Fruit fly (Drosophila melanogaster): ENCODE measurements around the gene Cox11.

The Cox11 gene

DNA sequence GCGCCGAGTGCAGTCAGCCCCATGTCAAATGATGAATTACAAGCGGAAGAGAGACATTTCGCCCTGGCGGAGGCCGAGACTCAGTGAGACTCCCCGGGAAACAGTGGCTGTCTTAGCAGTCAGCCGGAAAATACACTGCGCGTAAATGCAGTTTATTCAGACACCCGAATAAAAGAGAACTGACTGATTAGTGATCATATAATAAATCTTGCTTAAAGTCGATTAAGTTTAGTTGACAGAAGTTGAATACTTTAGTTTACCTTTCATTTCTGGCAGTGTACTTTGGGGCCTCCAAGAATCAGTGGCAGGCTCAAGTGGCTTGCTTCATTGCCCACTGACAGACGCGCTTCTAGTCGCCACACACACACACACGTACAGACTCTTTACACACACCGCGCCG, 35.5 kb upstream of the Cox11 start (continued):
- TF ChIP-seq Dll (GFP tag; IDR thresholded peaks at IDR 0.05; ENCODE audit: partially characterized antibody) (no peak), D19B (GFP tag; optimal IDR thresholded peaks at IDR 0.05) (no peak), Bgb (GFP tag; IDR thresholded peaks at IDR 0.05; ENCODE audit: partially characterized antibody) (no peak), jigr1 (GFP tag; IDR thresholded peaks at IDR 0.05) (no peak), ranshi (GFP tag; IDR thresholded peaks at IDR 0.05) (no peak), CG1647 (GFP tag; optimal IDR thresholded peaks at IDR 0.05) (no peak), zen (tag; optimal IDR thresholded peaks at IDR 0.05) (no peak), dimm (GFP tag; IDR thresholded peaks at IDR 0.05) (no peak), dmrt11E (tag; optimal IDR thresholded peaks at IDR 0.05) (peak; percentile 62), CG3065 (GFP tag; optimal IDR thresholded peaks at IDR 0.05) (no peak), trh (GFP tag; optimal IDR thresholded peaks at IDR 0.05) (no peak), CG9932 (GFP tag; IDR thresholded peaks at IDR 0.05) (no peak), CG6765 (GFP tag; optimal IDR thresholded peaks at IDR 0.05) (no peak), sisA (GFP tag; IDR thresholded peaks at IDR 0.05) (0 out of 2 replicates have a peak, but pooled peaks have one; percentile 20), Med (GFP tag) (peak; percentile 66), CG10366 (GFP tag; IDR thresholded peaks at IDR 0.05) (0 out of 2 replicates have a peak, but pooled peaks have one; percentile 29), CG12744 (GFP tag; optimal IDR thresholded peaks at IDR 0.05) (no peak), maf-S (GFP tag; optimal IDR thresholded peaks at IDR 0.05) (no peak), CG11696 (GFP tag; IDR thresholded peaks at IDR 0.05) (no peak), Scr (GFP tag; IDR thresholded peaks at IDR 0.05; ENCODE audit: partially characterized antibody) (no peak), CG4820 (GFP tag; optimal IDR thresholded peaks at IDR 0.05) (peak; percentile 0), tx (GFP tag; optimal IDR thresholded peaks at IDR 0.05) (no peak), CG11504 (tag; optimal IDR thresholded peaks at IDR 0.05) (no peak), jing (GFP tag; optimal IDR thresholded peaks at IDR 0.05) (no peak), CG14014 (GFP tag; IDR thresholded peaks at IDR 0.05) (no peak), CG17829 (tag; optimal IDR thresholded peaks at IDR 0.05) (peak; percentile 21), CG2199 (GFP tag; IDR thresholded peaks at IDR 0.05) (no peak), pita (GFP tag; optimal IDR thresholded peaks at IDR 0.05) (no peak), Atf-2 (GFP tag; optimal IDR thresholded peaks at IDR 0.05) (no peak), tin (GFP tag; optimal IDR thresholded peaks at IDR 0.05) (peak; percentile 45), usp (GFP tag; optimal IDR thresholded peaks at IDR 0.05) (no peak), oc (tag; optimal IDR thresholded peaks at IDR 0.05) (no peak), dm (GFP tag; optimal IDR thresholded peaks at IDR 0.05) (no peak), Dbx (GFP tag; IDR thresholded peaks at IDR 0.05) (no peak), Usf (GFP tag; optimal IDR thresholded peaks at IDR 0.05) (no peak), Fer2 (tag; optimal IDR thresholded peaks at IDR 0.05) (no peak), Adf1 (GFP tag; IDR thresholded peaks at IDR 0.05) (no peak), Opbp (GFP tag; IDR thresholded peaks at IDR 0.05; ENCODE audit: partially characterized antibody) (no peak), CG43689 (GFP tag; IDR thresholded peaks at IDR 0.05) (no peak), CG1024 (GFP tag; IDR thresholded peaks at IDR 0.05) (no peak), ap (GFP tag; IDR thresholded peaks at IDR 0.05) (no peak), vvl (GFP tag; IDR thresholded peaks at IDR 0.05) (no peak), wdn (GFP tag; IDR thresholded peaks at IDR 0.05) (no peak), HmgD (GFP tag; optimal IDR thresholded peaks at IDR 0.05) (no peak), kah (GFP tag; optimal IDR thresholded peaks at IDR 0.05) (no peak), CG6813 (GFP tag; optimal IDR thresholded peaks at IDR 0.05) (no peak), CG15696 (tag; optimal IDR thresholded peaks at IDR 0.05) (peak; percentile 47), CG18599 (GFP tag; optimal IDR thresholded peaks at IDR 0.05) (no peak), CG1529 (GFP tag; optimal IDR thresholded peaks at IDR 0.05) (no peak), CG9727 (GFP tag; optimal IDR thresholded peaks at IDR 0.05) (peak; percentile 49), wek (GFP tag; optimal IDR thresholded peaks at IDR 0.05) (no peak), CG14860 (GFP tag; IDR thresholded peaks at IDR 0.05; ENCODE audit: partially characterized antibody) (no peak)

Data from whole organism, embryonic.